Fruit fly (Drosophila melanogaster): ENCODE measurements around the gene CG42831.

DNA sequence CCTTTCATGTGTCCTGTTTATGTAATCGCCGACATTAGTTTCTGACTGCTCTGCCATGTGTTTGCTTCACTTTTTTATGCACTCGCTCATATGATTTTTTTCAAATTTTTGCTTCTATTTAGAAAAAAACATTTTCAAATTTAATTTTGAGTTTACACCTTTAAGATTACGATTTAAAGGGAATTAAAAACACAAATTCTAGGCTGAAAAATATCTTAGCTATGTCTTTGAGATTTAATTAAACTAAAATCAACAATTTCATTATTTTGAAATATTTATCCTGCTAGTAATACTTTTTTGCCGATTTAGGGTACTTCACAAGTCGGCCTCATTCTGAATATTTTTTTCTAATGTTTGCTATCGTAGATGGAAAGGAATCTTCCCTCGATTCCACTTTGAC, 18.6 kb downstream of the CG42831 start:
- TF ChIP-seq CG7101 (tag; optimal IDR thresholded peaks at IDR 0.05), result no peak
- no peak for TF ChIP-seq CG14711 (tag; optimal IDR thresholded peaks at IDR 0.05)
- no peak for TF ChIP-seq CG7045 (GFP tag; optimal IDR thresholded peaks at IDR 0.05)
- TF ChIP-seq cnc (optimal IDR thresholded peaks at IDR 0.05), result no peak
- TF ChIP-seq bab1 (GFP tag; optimal IDR thresholded peaks at IDR 0.05), result no peak

All from whole organism, adult.